Fruit fly (Drosophila melanogaster) whole organism, embryonic: ENCODE measurements around the gene GIIIspla2.

Source experiments
- Atf6 ChIP-seq: fragments of 200-800 bp; sonication (Bioruptor generic); IDR thresholded peaks from 2 replicates; pipeline ENCODE4 v1.3.6; 2022; ENCODE audit warnings: missing biosample characterization, missing genetic modification characterization
- Blimp-1 ChIP-seq: fragments of 200-800 bp; sonication (Bioruptor generic); optimal IDR thresholded peaks from 3 replicates; lab custom pipeline; 2018; ENCODE audit warnings: missing biosample characterization, missing genetic modification characterization, mild to moderate bottlenecking, moderate library complexity, missing genetic modification reagents
- CG11085 ChIP-seq: fragments of 200-800 bp; sonication (Bioruptor generic); IDR thresholded peaks from 2 replicates; pipeline ENCODE4 v1.3.6; 2022; ENCODE audit warnings: missing biosample characterization, missing genetic modification characterization
- CG11093 ChIP-seq: fragments of 200-800 bp; sonication (Bioruptor generic); IDR thresholded peaks from 3 replicates; pipeline ENCODE4 v1.3.6; 2022; ENCODE audit warnings: missing biosample characterization, missing genetic modification characterization
- CG11247 ChIP-seq: fragments of 200-800 bp; sonication (Bioruptor generic); IDR thresholded peaks from 2 replicates; pipeline ENCODE4 v1.3.6; 2022; ENCODE audit warnings: missing biosample characterization, missing genetic modification characterization
- CG11504 ChIP-seq: fragments of 200-800 bp; sonication (Bioruptor generic); optimal IDR thresholded peaks from 3 replicates; lab custom pipeline; 2019; ENCODE audit warnings: missing biosample characterization, mild to moderate bottlenecking, missing genetic modification characterization, moderate library complexity
- CG11695 ChIP-seq: fragments of 200-800 bp; sonication (Bioruptor generic); IDR thresholded peaks from 3 replicates; pipeline ENCODE4 v1.3.6; 2022; ENCODE audit warnings: missing biosample characterization, missing genetic modification characterization
- CG12219 ChIP-seq: fragments of 200-800 bp; sonication (Bioruptor generic); optimal IDR thresholded peaks from 3 replicates; lab custom pipeline; 2018; ENCODE audit warnings: missing biosample characterization, mild to moderate bottlenecking, missing genetic modification characterization
- CG1233 ChIP-seq: fragments of 200-800 bp; sonication (Bioruptor generic); optimal IDR thresholded peaks from 4 replicates; lab custom pipeline; 2018; ENCODE audit warnings: missing biosample characterization, mild to moderate bottlenecking, missing genetic modification characterization
- CG12659 ChIP-seq: fragments of 200-800 bp; sonication (Bioruptor generic); optimal IDR thresholded peaks from 3 replicates; lab custom pipeline; 2017; ENCODE audit warnings: mild to moderate bottlenecking, missing biosample characterization, missing genetic modification reagents, missing genetic modification characterization
- CG14965 ChIP-seq: fragments of 200-800 bp; sonication (Bioruptor generic); optimal IDR thresholded peaks from 2 replicates; lab custom pipeline; 2016; ENCODE audit warnings: missing biosample characterization, missing genetic modification characterization, borderline replicate concordance
- CG15479 ChIP-seq: fragments of 200-800 bp; sonication (Bioruptor generic); optimal IDR thresholded peaks from 3 replicates; lab custom pipeline; 2019; ENCODE audit warnings: missing biosample characterization, mild to moderate bottlenecking, missing genetic modification characterization, moderate library complexity
- CG2712 ChIP-seq: fragments of 200-800 bp; optimal IDR thresholded peaks from 3 replicates; lab custom pipeline; 2019; ENCODE audit warnings: missing biosample characterization, mild to moderate bottlenecking, missing genetic modification characterization, moderate library complexity
- CG30403 ChIP-seq: fragments of 200-800 bp; sonication (Bioruptor generic); optimal IDR thresholded peaks from 3 replicates; lab custom pipeline; 2016; ENCODE audit warnings: missing biosample characterization, missing genetic modification characterization
- CG31365 ChIP-seq: fragments of 200-800 bp; sonication (Bioruptor generic); optimal IDR thresholded peaks from 2 replicates; lab custom pipeline; 2018; ENCODE audit warnings: missing biosample characterization, mild to moderate bottlenecking, missing genetic modification characterization
- CG4328 ChIP-seq: fragments of 200-800 bp; sonication (Bioruptor generic); optimal IDR thresholded peaks from 3 replicates; lab custom pipeline; 2017; ENCODE audit warnings: missing biosample characterization, missing genetic modification reagents, missing genetic modification characterization
- CG5180 ChIP-seq: fragments of 200-800 bp; sonication (Bioruptor generic); optimal IDR thresholded peaks from 3 replicates; lab custom pipeline; 2017; ENCODE audit warnings: missing biosample characterization, missing genetic modification characterization, mild to moderate bottlenecking, moderate library complexity, missing genetic modification reagents
- CG7271 ChIP-seq: fragments of 200-800 bp; sonication (Bioruptor generic); optimal IDR thresholded peaks from 2 replicates; lab custom pipeline; 2018; ENCODE audit warnings: missing biosample characterization, mild to moderate bottlenecking, missing genetic modification characterization, moderate library complexity
- CG7357 ChIP-seq: fragments of 200-800 bp; sonication (Bioruptor generic); IDR thresholded peaks from 3 replicates; pipeline ENCODE4 v1.3.6; 2022; ENCODE audit warnings: missing biosample characterization, missing genetic modification characterization
- CG8290 ChIP-seq, 3 experiments: fragments of 200-800 bp; sonication (Bioruptor generic); optimal IDR thresholded peaks; 2 replicates each; lab custom pipeline; 2016 to 2019; ENCODE audit warnings: missing biosample characterization in 3 of 3, missing genetic modification characterization in 3 of 3, mild to moderate bottlenecking in 2 of 3, moderate library complexity in 1 of 3
- CG9797 ChIP-seq: fragments of 200-800 bp; sonication (Bioruptor generic); optimal IDR thresholded peaks from 3 replicates; lab custom pipeline; 2018; ENCODE audit warnings: missing biosample characterization, mild to moderate bottlenecking, missing genetic modification characterization
- Deaf1 ChIP-seq: fragments of 200-800 bp; optimal IDR thresholded peaks from 3 replicates; lab custom pipeline; 2019; ENCODE audit warnings: missing biosample characterization, mild to moderate bottlenecking, missing genetic modification characterization, moderate library complexity
- Doc2 ChIP-seq: fragments of 200-800 bp; sonication (Bioruptor generic); IDR thresholded peaks from 2 replicates; pipeline ENCODE4 v1.3.6; 2022; ENCODE audit warnings: missing biosample characterization, missing genetic modification characterization
- Hr51 ChIP-seq, 2 experiments: fragments of 200-800 bp; sonication (Bioruptor generic); optimal IDR thresholded peaks; 2 replicates in 1 of 2; 3 replicates in 1 of 2; lab custom pipeline; 2016 to 2018; ENCODE audit warnings: missing biosample characterization in 2 of 2, missing genetic modification characterization in 2 of 2, mild to moderate bottlenecking in 1 of 2, moderate library complexity in 1 of 2
- Kr ChIP-seq: fragments of 200-800 bp; sonication (Bioruptor generic); optimal IDR thresholded peaks from 2 replicates; lab custom pipeline; 2017; ENCODE audit warnings: missing biosample characterization, mild to moderate bottlenecking, missing genetic modification characterization
- Mad ChIP-seq: fragments of 200-800 bp; sonication (Bioruptor generic); optimal IDR thresholded peaks from 2 replicates; lab custom pipeline; 2016; ENCODE audit warnings: missing biosample characterization, missing genetic modification characterization
- NK7.1 ChIP-seq: fragments of 200-800 bp; sonication (Bioruptor generic); optimal IDR thresholded peaks from 3 replicates; lab custom pipeline; 2016; ENCODE audit warnings: missing biosample characterization, missing genetic modification characterization
- Oaz ChIP-seq: fragments of 200-800 bp; sonication (Bioruptor generic); IDR thresholded peaks from 2 replicates; pipeline ENCODE4 v1.3.6; 2022; ENCODE audit warnings: missing biosample characterization, missing genetic modification characterization
- Rfx ChIP-seq: fragments of 200-800 bp; sonication (Bioruptor generic); IDR thresholded peaks from 2 replicates; pipeline ENCODE4 v1.3.6; 2022; ENCODE audit warnings: missing biosample characterization, missing genetic modification characterization
- Sry-β ChIP-seq: fragments of 200-800 bp; sonication (Bioruptor generic); optimal IDR thresholded peaks from 2 replicates; lab custom pipeline; 2018; ENCODE audit warnings: missing biosample characterization, mild to moderate bottlenecking, missing genetic modification characterization, moderate library complexity
- TFAM ChIP-seq: fragments of 200-800 bp; sonication (Bioruptor generic); optimal IDR thresholded peaks from 2 replicates; lab custom pipeline; 2017; ENCODE audit warnings: missing biosample characterization, missing genetic modification characterization, inconsistent platforms
- Trl ChIP-seq, 3 experiments: fragments of >200 bp in 2 of 3; fragments of 200-800 bp in 1 of 3; sonication (Bioruptor generic) in 1 of 3; optimal IDR thresholded peaks; 2 replicates in 1 of 3; 3 replicates in 2 of 3; lab custom pipeline; 2016 to 2017; ENCODE audit warnings: missing biosample characterization in 1 of 3, missing genetic modification characterization in 1 of 3
- chif ChIP-seq, 2 experiments: fragments of 200-800 bp; sonication (Bioruptor generic); optimal IDR thresholded peaks; 3 replicates each; lab custom pipeline; 2016; ENCODE audit warnings: missing biosample characterization in 2 of 2, missing genetic modification characterization in 2 of 2
- crol ChIP-seq: fragments of 200-800 bp; sonication (Bioruptor generic); IDR thresholded peaks from 2 replicates; pipeline ENCODE4 v1.3.6; 2022; ENCODE audit warnings: missing biosample characterization, missing genetic modification characterization
- ftz-f1 ChIP-seq: fragments of 200-800 bp; sonication (Bioruptor generic); optimal IDR thresholded peaks from 2 replicates; lab custom pipeline; 2016; ENCODE audit warnings: missing biosample characterization, missing genetic modification characterization
- gsb ChIP-seq: fragments of 200-800 bp; sonication (Bioruptor generic); IDR thresholded peaks from 2 replicates; pipeline ENCODE4 v1.3.6; 2022; ENCODE audit warnings: missing biosample characterization, missing genetic modification characterization
- hkb ChIP-seq, 2 experiments: fragments of 200-800 bp in 1 of 2; fragments of >200 bp in 1 of 2; sonication (Bioruptor generic) in 1 of 2; IDR thresholded peaks in 1 of 2; optimal IDR thresholded peaks in 1 of 2; 2 replicates each; pipeline versions ENCODE4 v1.3.6 to Lab custom; 2017 to 2022; ENCODE audit warnings: missing biosample characterization in 1 of 2, missing genetic modification characterization in 1 of 2
- hth ChIP-seq: fragments of >200 bp; optimal IDR thresholded peaks from 2 replicates; lab custom pipeline; 2017; ENCODE audit warnings: inconsistent platforms
- jing ChIP-seq: fragments of 200-800 bp; sonication (Bioruptor generic); optimal IDR thresholded peaks from 2 replicates; lab custom pipeline; 2018; ENCODE audit warnings: missing biosample characterization, mild to moderate bottlenecking, missing genetic modification characterization
- lmd ChIP-seq: fragments of 200-800 bp; sonication (Bioruptor generic); IDR thresholded peaks from 2 replicates; pipeline ENCODE4 v1.3.6; 2022; ENCODE audit warnings: missing biosample characterization, missing genetic modification characterization
- mam ChIP-seq: fragments of 200-800 bp; sonication (Bioruptor generic); optimal IDR thresholded peaks from 3 replicates; lab custom pipeline; 2016; ENCODE audit warnings: missing biosample characterization, missing genetic modification characterization
- nerfin-2 ChIP-seq: fragments of 200-800 bp; sonication (Bioruptor generic); IDR thresholded peaks from 2 replicates; pipeline ENCODE4 v1.3.6; 2022; ENCODE audit warnings: missing biosample characterization, missing genetic modification characterization; ENCODE audit not compliant: partially characterized antibody
- nom ChIP-seq: fragments of 200-800 bp; sonication (Bioruptor generic); optimal IDR thresholded peaks from 2 replicates; lab custom pipeline; 2017; ENCODE audit warnings: missing biosample characterization, missing genetic modification characterization, mild to moderate bottlenecking, moderate library complexity, missing genetic modification reagents
- pan ChIP-seq, 4 experiments: fragments of >200 bp in 3 of 4; fragments of 200-800 bp in 1 of 4; sonication (Bioruptor generic) in 1 of 4; optimal IDR thresholded peaks in 3 of 4; IDR thresholded peaks in 1 of 4; 2 replicates each; pipeline versions ENCODE4 v1.3.6 to Lab custom; 2017 to 2022; ENCODE audit warnings: missing biosample characterization in 2 of 4, missing genetic modification characterization in 2 of 4, mixed read lengths in 1 of 4
- ranshi ChIP-seq: fragments of 200-800 bp; sonication (Bioruptor generic); IDR thresholded peaks from 2 replicates; pipeline ENCODE4 v1.3.6; 2022; ENCODE audit warnings: missing biosample characterization, missing genetic modification characterization
- stc ChIP-seq: fragments of 200-800 bp; sonication (Bioruptor generic); IDR thresholded peaks from 2 replicates; pipeline ENCODE4 v1.3.6; 2022; ENCODE audit warnings: missing biosample characterization, missing genetic modification characterization
- tx ChIP-seq: fragments of 200-800 bp; sonication (Bioruptor generic); optimal IDR thresholded peaks from 2 replicates; lab custom pipeline; 2016; ENCODE audit warnings: missing biosample characterization, missing genetic modification characterization

The GIIIspla2 gene

DNA sequence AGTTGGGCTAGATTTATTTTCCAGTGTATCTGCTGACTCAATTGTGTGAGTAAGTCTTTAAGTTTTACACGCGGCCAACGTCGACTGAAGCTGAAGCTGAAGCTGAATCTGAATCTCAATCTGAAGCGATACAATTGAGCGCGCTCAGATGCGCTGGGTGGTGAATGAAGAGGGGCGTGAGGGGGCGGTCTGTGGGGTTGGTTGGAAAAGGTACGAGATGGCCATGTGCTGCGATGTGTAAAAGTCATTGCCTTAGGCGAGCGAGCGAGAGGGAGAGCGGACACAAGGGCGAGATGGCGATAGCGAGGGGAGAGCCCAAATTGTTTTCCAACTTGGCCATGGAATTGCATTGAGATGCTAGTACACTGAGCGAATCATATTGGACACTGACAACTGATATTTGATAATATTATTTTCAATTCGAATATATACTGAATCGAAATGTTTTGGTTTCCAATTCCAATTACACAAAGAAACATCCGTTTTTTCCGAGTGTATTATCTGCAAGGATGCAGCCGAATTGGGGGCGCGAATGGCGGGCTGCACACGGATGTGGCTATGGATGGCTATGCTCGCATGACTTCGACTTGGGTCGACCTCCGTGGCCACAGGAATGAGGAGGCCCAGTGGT, 39.3 kb downstream of the GIIIspla2 start (continued):
- TF ChIP-seq hth (lab: Kevin White, UChicago) = no peak
- no peak for TF ChIP-seq CG15479 (GFP tag; lab: Kevin White, UChicago)
- TF ChIP-seq Kr (GFP tag; lab: Kevin White, UChicago) = no peak
- peak; percentile 62; the same call in 1 of the 3 replicates for TF ChIP-seq CG11695 (GFP tag; lab: Robert Waterston, UW)
- TF ChIP-seq Trl (optimal IDR thresholded peaks at IDR 0.05; lab: Kevin White, UChicago) = no peak
- no peak for TF ChIP-seq Trl (GFP tag; optimal IDR thresholded peaks at IDR 0.05; lab: Kevin White, UChicago)
- peak; percentile 5 for TF ChIP-seq CG5180 (GFP tag; lab: Kevin White, UChicago)
- 0 out of 2 replicates have a peak, but pooled peaks have one; percentile 17 for TF ChIP-seq gsb (GFP tag; lab: Robert Waterston, UW)
- TF ChIP-seq CG12219 (GFP tag; lab: Kevin White, UChicago) = peak; percentile 25
- peak; percentile 65; the same call in 1 of the 2 replicates for TF ChIP-seq ranshi
- no peak for TF ChIP-seq CG12659
- TF ChIP-seq CG11085 (GFP tag; lab: Robert Waterston, UW) = no peak
- TF ChIP-seq Mad (GFP tag; lab: Kevin White, UChicago) = no peak
- no peak for TF ChIP-seq CG1233 (GFP tag; lab: Kevin White, UChicago)
- no peak for TF ChIP-seq stc
- no peak for TF ChIP-seq tx (GFP tag; lab: Kevin White, UChicago)
- no peak for TF ChIP-seq TFAM
- peak; percentile 53 for TF ChIP-seq Blimp-1 (GFP tag; lab: Kevin White, UChicago)
- no peak for TF ChIP-seq Sry-β (GFP tag; lab: Kevin White, UChicago)
- peak; percentile 56 for TF ChIP-seq Rfx (GFP tag; lab: Robert Waterston, UW)
- TF ChIP-seq CG4328 (GFP tag; lab: Kevin White, UChicago) = no peak
- peak; percentile 51 for TF ChIP-seq CG2712
- TF ChIP-seq Hr51 (GFP tag; optimal IDR thresholded peaks at IDR 0.05; lab: Kevin White, UChicago) = peak in 1 of 2 experiments; percentile 57
- no peak for TF ChIP-seq CG9797 (GFP tag; lab: Kevin White, UChicago)
- no peak for TF ChIP-seq hkb (optimal IDR thresholded peaks at IDR 0.05; lab: Kevin White, UChicago)
- peak; percentile 83 for TF ChIP-seq hkb (GFP tag; IDR thresholded peaks at IDR 0.05; lab: Robert Waterston, UW)
- TF ChIP-seq jing = peak; percentile 1
- no peak for TF ChIP-seq CG7271 (tag; lab: Kevin White, UChicago)
- peak; percentile 20 for TF ChIP-seq ftz-f1
- peak; percentile 57; the same call in 1 of the 3 replicates for TF ChIP-seq CG11093
- 0 out of 2 replicates have a peak, but pooled peaks have one; percentile 39 for TF ChIP-seq Oaz (GFP tag; lab: Robert Waterston, UW)
- TF ChIP-seq CG7357 (GFP tag; lab: Robert Waterston, UW) = peak; percentile 54; the same call in 1 of the 3 replicates
- peak; percentile 57 for TF ChIP-seq lmd (GFP tag; lab: Robert Waterston, UW)
- TF ChIP-seq CG30403 (GFP tag; lab: Kevin White, UChicago) = peak; percentile 28
- TF ChIP-seq mam (GFP tag; lab: Kevin White, UChicago) = no peak
- TF ChIP-seq nerfin-2 (GFP tag; lab: Robert Waterston, UW) = no peak
- TF ChIP-seq NK7.1 (GFP tag; lab: Kevin White, UChicago) = no peak
- TF ChIP-seq CG14965 = no peak
- no peak for TF ChIP-seq CG31365 (tag; lab: Kevin White, UChicago)
- TF ChIP-seq CG11504 (tag; lab: Kevin White, UChicago) = peak; percentile 65
- TF ChIP-seq Deaf1 (tag; lab: Kevin White, UChicago) = no peak
- peak; percentile 48; the same call in 1 of the 2 replicates for TF ChIP-seq Atf6 (GFP tag; lab: Robert Waterston, UW)
- peak; percentile 29 for TF ChIP-seq nom
- no peak for TF ChIP-seq CG8290 (GFP tag; optimal IDR thresholded peaks at IDR 0.05; lab: Kevin White, UChicago)
- peak in 1 of 2 experiments; percentile 73 for TF ChIP-seq CG8290 (tag; optimal IDR thresholded peaks at IDR 0.05; lab: Kevin White, UChicago)
- 0 out of 2 replicates have a peak, but pooled peaks have one; percentile 7 for TF ChIP-seq Doc2 (GFP tag; lab: Robert Waterston, UW)
- peak; percentile 84 for TF ChIP-seq crol (GFP tag; lab: Robert Waterston, UW)
- TF ChIP-seq CG11247 (GFP tag; lab: Robert Waterston, UW) = 0 out of 2 replicates have a peak, but pooled peaks have one; percentile 18
- TF ChIP-seq chif (GFP tag; optimal IDR thresholded peaks at IDR 0.05; lab: Kevin White, UChicago) = peak; percentile 28 to 38
- TF ChIP-seq pan (optimal IDR thresholded peaks at IDR 0.05; lab: Kevin White, UChicago) = no peak
- peak in 1 of 2 experiments; percentile 77 for TF ChIP-seq pan (GFP tag; optimal IDR thresholded peaks at IDR 0.05 in 1 of 2, IDR thresholded peaks at IDR 0.05 in 1 of 2)
